Fruit fly (Drosophila melanogaster): ENCODE measurements around the gene Ent2.

Ent2 gene

DNA sequence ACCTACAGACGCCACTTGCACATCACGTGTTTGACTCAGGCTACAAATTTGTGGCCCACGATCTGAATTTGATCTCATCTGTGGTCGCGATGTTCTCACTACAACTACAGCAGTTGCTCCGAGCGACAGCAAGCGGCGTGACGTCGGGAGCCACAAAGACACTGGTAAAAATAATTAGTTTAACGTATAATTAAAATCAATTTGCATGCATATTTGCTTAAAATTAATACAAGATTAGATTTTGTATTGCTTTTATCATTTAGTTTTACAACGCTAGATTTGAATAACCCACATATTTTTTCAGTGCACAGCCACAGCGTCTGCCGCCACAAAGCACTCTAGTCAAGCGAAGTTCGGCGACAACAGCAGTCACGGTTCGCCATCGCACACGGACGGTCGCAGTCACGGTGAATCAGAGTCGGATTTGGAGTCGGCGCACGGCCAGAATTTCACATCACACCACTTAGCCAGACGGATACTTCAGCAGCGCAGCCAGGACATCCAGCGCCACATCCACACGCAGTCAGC is 50.4 kb downstream of the Ent2 start (continued):
- TF ChIP-seq CG9139 (GFP tag; optimal IDR thresholded peaks at IDR 0.05) (peak; percentile 100), CG15336 (GFP tag; IDR thresholded peaks at IDR 0.05) (peak; percentile 100), Ets96B (tag; optimal IDR thresholded peaks at IDR 0.05) (peak; percentile 100), CG32006 (GFP tag; optimal IDR thresholded peaks at IDR 0.05) (peak; percentile 100), CG10631 (GFP tag; optimal IDR thresholded peaks at IDR 0.05) (peak; percentile 100), CG16779 (tag; optimal IDR thresholded peaks at IDR 0.05) (peak; percentile 100), CG6808 (GFP tag; optimal IDR thresholded peaks at IDR 0.05) (peak; percentile 99), Eip75B (GFP tag; optimal IDR thresholded peaks at IDR 0.05) (peak; percentile 100), Lpt (GFP tag; optimal IDR thresholded peaks at IDR 0.05) (peak; percentile 100)

DNA sequence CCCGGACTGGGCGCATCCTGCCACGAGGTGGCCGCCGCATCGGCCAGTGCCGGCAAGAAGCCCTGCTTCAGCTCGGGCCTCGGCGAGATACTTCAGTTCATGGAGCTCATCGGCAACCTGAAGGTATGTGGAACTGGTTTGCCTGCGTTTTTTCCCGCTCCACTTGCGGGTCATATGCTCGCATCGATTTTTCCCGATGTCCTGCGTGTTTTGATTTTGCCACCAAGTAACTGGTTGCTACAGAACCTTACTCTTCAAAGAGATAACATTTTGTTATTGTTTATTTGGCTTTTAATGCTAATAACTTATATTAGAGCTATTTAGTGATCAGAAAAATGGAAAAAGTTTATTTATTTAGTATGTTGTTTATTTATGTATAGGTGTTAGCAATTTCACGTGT is 51.0 kb downstream of the Ent2 start:
- TF ChIP-seq CG6808 (GFP tag; optimal IDR thresholded peaks at IDR 0.05) (no peak), CG6854 (GFP tag; optimal IDR thresholded peaks at IDR 0.05) (no peak), Hr38 (GFP tag; optimal IDR thresholded peaks at IDR 0.05) (no peak), fd59A (GFP tag; optimal IDR thresholded peaks at IDR 0.05) (no peak), Blimp-1 (GFP tag; optimal IDR thresholded peaks at IDR 0.05) (no peak), fd85E (GFP tag; optimal IDR thresholded peaks at IDR 0.05) (no peak), CG6163 (GFP tag; IDR thresholded peaks at IDR 0.05) (no peak), Smox (GFP tag; optimal IDR thresholded peaks at IDR 0.05) (no peak)
